Worm (Caenorhabditis elegans) whole organism, L1 larva: ENCODE results near the gene srz-20.

Source experiments
- aha-1 ChIP-seq: fragments of 150-350 bp; optimal IDR thresholded peaks from 2 replicates; lab custom pipeline; 2014; ENCODE audit warnings: missing biosample characterization, missing genetic modification characterization
- dsc-1 ChIP-seq: sonication (generic microtip); optimal IDR thresholded peaks from 2 replicates; lab custom pipeline; 2016; ENCODE audit warnings: mild to moderate bottlenecking, missing genetic modification characterization, missing compliant biosample characterization
- egl-27 ChIP-seq, 2 experiments: fragments of 150-350 bp in 1 of 2; sonication (generic microtip); optimal IDR thresholded peaks; 3 replicates each; lab custom pipeline; 2017 to 2018; ENCODE audit warnings: missing biosample characterization in 2 of 2, missing genetic modification characterization in 2 of 2, missing genetic modification reagents in 2 of 2
- elt-3 ChIP-seq, 6 experiments: fragments of 150-350 bp in 1 of 6; sonication (generic microtip); optimal IDR thresholded peaks; 2 replicates each; lab custom pipeline; 2017 to 2018; ENCODE audit warnings: missing biosample characterization in 6 of 6, missing genetic modification characterization in 6 of 6, inconsistent platforms in 1 of 6
- fkh-4 ChIP-seq: sonication (generic microtip); optimal IDR thresholded peaks from 2 replicates; lab custom pipeline; 2016; ENCODE audit warnings: missing compliant biosample characterization, missing genetic modification characterization, borderline replicate concordance
- grh-1 ChIP-seq: fragments of 200-800 bp; sonication (Bioruptor generic); IDR thresholded peaks from 2 replicates; pipeline ENCODE4 v1.3.6; 2022; ENCODE audit warnings: missing genetic modification reagents, missing genetic modification characterization, missing compliant biosample characterization
- lin-13 ChIP-seq: fragments of 150-350 bp; optimal IDR thresholded peaks from 2 replicates; lab custom pipeline; 2014; ENCODE audit warnings: missing biosample characterization, missing genetic modification reagents, missing genetic modification characterization
- lin-39 ChIP-seq: fragments of 150-350 bp; optimal IDR thresholded peaks from 2 replicates; lab custom pipeline; 2014; ENCODE audit warnings: missing biosample characterization, missing genetic modification reagents, missing genetic modification characterization
- nhr-11 ChIP-seq: fragments of 150-350 bp; optimal IDR thresholded peaks from 2 replicates; lab custom pipeline; 2014; ENCODE audit warnings: missing biosample characterization, missing genetic modification characterization
- nhr-28 ChIP-seq: fragments of 150-350 bp; optimal IDR thresholded peaks from 2 replicates; lab custom pipeline; 2014; ENCODE audit warnings: missing biosample characterization, missing genetic modification characterization
- snpc-4 ChIP-seq: fragments of 150-350 bp; optimal IDR thresholded peaks from 2 replicates; lab custom pipeline; 2014; ENCODE audit warnings: missing biosample characterization, missing genetic modification characterization
- unc-62 ChIP-seq: fragments of 150-350 bp; optimal IDR thresholded peaks from 2 replicates; lab custom pipeline; 2014; ENCODE audit warnings: missing biosample characterization, missing genetic modification reagents, missing genetic modification characterization
- ztf-11 ChIP-seq, 2 experiments: sonication (generic microtip); optimal IDR thresholded peaks; 2 replicates each; lab custom pipeline; 2016 to 2017; ENCODE audit warnings: missing genetic modification characterization in 2 of 2, missing biosample characterization in 1 of 2, missing compliant biosample characterization in 1 of 2
- ztf-4 ChIP-seq: fragments of 150-350 bp; optimal IDR thresholded peaks from 2 replicates; lab custom pipeline; 2014; ENCODE audit warnings: missing biosample characterization, missing genetic modification characterization

DNA sequence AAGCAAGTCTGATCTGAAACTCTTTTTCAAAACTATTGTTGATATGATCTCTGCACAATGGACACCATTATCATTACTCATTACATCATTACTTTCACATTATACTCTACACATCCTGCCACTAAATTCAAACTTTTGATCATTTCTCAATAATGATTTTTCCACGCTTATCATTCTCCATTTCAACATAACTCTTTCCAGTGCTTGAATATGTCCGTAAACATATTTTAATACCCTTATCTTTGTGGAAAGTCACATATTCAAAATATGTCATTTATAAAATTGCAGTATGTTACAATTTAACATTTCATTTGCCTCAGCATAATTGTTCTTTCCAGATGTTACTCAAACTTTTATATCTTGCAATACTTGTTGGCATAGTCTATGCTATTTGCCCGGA is 45.0 kb downstream of the srz-20 start, which contains the start of gene clec-75:
- TF ChIP-seq egl-27 (tag; optimal IDR thresholded peaks at IDR 0.05; lab: Kevin White, UChicago) (no peak), grh-1 (GFP tag; lab: Robert Waterston, UW) (no peak), ztf-11 (tag; optimal IDR thresholded peaks at IDR 0.05; lab: Kevin White, UChicago) (no peak), unc-62 (no peak), aha-1 (no peak), lin-13 (GFP tag; lab: Kevin White, UChicago) (no peak), snpc-4 (tag; lab: Kevin White, UChicago) (no peak), nhr-28 (tag; lab: Kevin White, UChicago) (no peak), lin-39 (tag; lab: Kevin White, UChicago) (no peak), nhr-11 (tag; lab: Kevin White, UChicago) (no peak), ztf-4 (no peak), fkh-4 (no peak), elt-3 (tag; optimal IDR thresholded peaks at IDR 0.05; lab: Kevin White, UChicago) (no peak), dsc-1 (tag; lab: Kevin White, UChicago) (no peak)
